Worm (Caenorhabditis elegans): ENCODE data around the gene srz-97.

ce11 chrV:14464368-14464767 lies 3.7 kb downstream of the srz-97 start, which contains the start of gene F08H9.4:
- TF ChIP-seq med-1 (GFP tag; optimal IDR thresholded peaks at IDR 0.05; ENCODE audit: insufficient read depth): no peak
- no peak for TF ChIP-seq cog-1 (tag; optimal IDR thresholded peaks at IDR 0.05)
- TF ChIP-seq flt-1 (GFP tag; IDR thresholded peaks at IDR 0.05): no peak
- no peak for TF ChIP-seq klf-2 (GFP tag; conservative IDR thresholded peaks at IDR 0.05)
- TF ChIP-seq ztf-23 (GFP tag; IDR thresholded peaks at IDR 0.05): no peak
- TF ChIP-seq tab-1 (GFP tag; IDR thresholded peaks at IDR 0.05): no peak

All from whole organism, midembryonic.